Fruit fly (Drosophila melanogaster) whole organism, prepupa: Measurements from ENCODE around the gene BckdhA.

Experiments
- Blimp-1 ChIP-seq: fragments of 200-800 bp; sonication (Bioruptor generic); optimal IDR thresholded peaks from 3 replicates; lab custom pipeline; 2017; ENCODE audit warnings: missing biosample characterization, missing genetic modification characterization, mild to moderate bottlenecking, moderate library complexity, missing genetic modification reagents
- CG10631 ChIP-seq: fragments of 200-800 bp; sonication (Bioruptor generic); optimal IDR thresholded peaks from 2 replicates; lab custom pipeline; 2016; ENCODE audit warnings: missing biosample characterization, missing genetic modification characterization
- CG10669 ChIP-seq: fragments of 200-800 bp; sonication (Bioruptor generic); optimal IDR thresholded peaks from 3 replicates; lab custom pipeline; 2018; ENCODE audit warnings: missing biosample characterization, mild to moderate bottlenecking, missing genetic modification characterization, moderate library complexity
- CG11762 ChIP-seq: fragments of 200-800 bp; sonication (Bioruptor generic); optimal IDR thresholded peaks from 3 replicates; lab custom pipeline; 2016; ENCODE audit warnings: missing biosample characterization, missing genetic modification characterization; ENCODE audit not compliant: insufficient read depth
- CG11902 ChIP-seq: fragments of 200-800 bp; sonication (Bioruptor generic); optimal IDR thresholded peaks from 3 replicates; lab custom pipeline; 2016; ENCODE audit warnings: missing biosample characterization, missing genetic modification characterization
- CG1621 ChIP-seq: fragments of 200-800 bp; sonication (Bioruptor generic); optimal IDR thresholded peaks from 3 replicates; lab custom pipeline; 2018; ENCODE audit warnings: missing biosample characterization, mild to moderate bottlenecking, missing genetic modification characterization
- CG16779 ChIP-seq: fragments of 200-800 bp; sonication (Bioruptor generic); optimal IDR thresholded peaks from 3 replicates; lab custom pipeline; 2017; ENCODE audit warnings: missing biosample characterization, mild to moderate bottlenecking, missing genetic modification characterization
- CG31627 ChIP-seq: fragments of 200-800 bp; sonication (Bioruptor generic); optimal IDR thresholded peaks from 3 replicates; lab custom pipeline; 2016; ENCODE audit warnings: missing biosample characterization, missing genetic modification characterization
- CG32006 ChIP-seq: fragments of 200-800 bp; sonication (Bioruptor generic); optimal IDR thresholded peaks from 3 replicates; lab custom pipeline; 2017; ENCODE audit warnings: missing biosample characterization, mild to moderate bottlenecking, missing genetic modification characterization
- CG4318 ChIP-seq: fragments of 200-800 bp; sonication (Bioruptor generic); optimal IDR thresholded peaks from 3 replicates; lab custom pipeline; 2017; ENCODE audit warnings: missing biosample characterization, mild to moderate bottlenecking, missing genetic modification characterization
- CG6163 ChIP-seq: fragments of 200-800 bp; sonication (Bioruptor generic); IDR thresholded peaks from 3 replicates; pipeline ENCODE4 v1.3.6; 2022; ENCODE audit warnings: missing biosample characterization, missing genetic modification characterization
- CG6276 ChIP-seq: fragments of 200-800 bp; sonication (Bioruptor generic); optimal IDR thresholded peaks from 2 replicates; lab custom pipeline; 2017; ENCODE audit warnings: missing biosample characterization, mild to moderate bottlenecking, missing genetic modification characterization
- CG6808 ChIP-seq: fragments of 200-800 bp; sonication (Bioruptor generic); optimal IDR thresholded peaks from 3 replicates; lab custom pipeline; 2017; ENCODE audit warnings: missing biosample characterization, missing genetic modification characterization, mild to moderate bottlenecking, moderate library complexity, missing genetic modification reagents
- CG6854 ChIP-seq: fragments of 200-800 bp; sonication (Bioruptor generic); optimal IDR thresholded peaks from 2 replicates; lab custom pipeline; 2017; ENCODE audit warnings: missing biosample characterization, mild to moderate bottlenecking, missing genetic modification characterization
- CG7368 ChIP-seq: fragments of 200-800 bp; sonication (Bioruptor generic); optimal IDR thresholded peaks from 3 replicates; lab custom pipeline; 2016; ENCODE audit warnings: missing biosample characterization, missing genetic modification characterization
- CG8119 ChIP-seq: fragments of 200-800 bp; sonication (Bioruptor generic); IDR thresholded peaks from 3 replicates; pipeline ENCODE4 v1.3.6; 2022; ENCODE audit warnings: missing biosample characterization, missing genetic modification characterization
- CG8319 ChIP-seq: fragments of 200-800 bp; sonication (Bioruptor generic); optimal IDR thresholded peaks from 3 replicates; lab custom pipeline; 2016; ENCODE audit warnings: missing biosample characterization, missing genetic modification characterization
- CG9139 ChIP-seq: fragments of 200-800 bp; sonication (Bioruptor generic); optimal IDR thresholded peaks from 3 replicates; lab custom pipeline; 2017; ENCODE audit warnings: missing biosample characterization, mild to moderate bottlenecking, missing genetic modification characterization
- Eip75B ChIP-seq: fragments of 200-800 bp; sonication (Bioruptor generic); optimal IDR thresholded peaks from 3 replicates; lab custom pipeline; 2016; ENCODE audit warnings: missing biosample characterization, missing genetic modification characterization
- Eip78C ChIP-seq: fragments of 200-800 bp; sonication (Bioruptor generic); peaks from one replicate; lab custom pipeline; 2016; ENCODE audit warnings: missing biosample characterization, missing genetic modification characterization
- Ets21C ChIP-seq: fragments of 200-800 bp; sonication (Bioruptor generic); optimal IDR thresholded peaks from 3 replicates; lab custom pipeline; 2016; ENCODE audit warnings: missing biosample characterization, missing genetic modification characterization
- Ets96B ChIP-seq: fragments of 200-800 bp; optimal IDR thresholded peaks from 2 replicates; lab custom pipeline; 2019; ENCODE audit warnings: missing biosample characterization, mild to moderate bottlenecking, missing genetic modification characterization, moderate library complexity
- Gug ChIP-seq: fragments of 200-800 bp; sonication (Bioruptor generic); IDR thresholded peaks from 2 replicates; pipeline ENCODE4 v1.3.6; 2022; ENCODE audit warnings: missing biosample characterization, missing genetic modification characterization
- Hr39 ChIP-seq: fragments of 200-800 bp; sonication (Bioruptor generic); optimal IDR thresholded peaks from 2 replicates; lab custom pipeline; 2016; ENCODE audit warnings: missing biosample characterization, missing genetic modification characterization
- Hr4 ChIP-seq: fragments of 200-800 bp; sonication (Bioruptor generic); optimal IDR thresholded peaks from 3 replicates; lab custom pipeline; 2016; ENCODE audit warnings: missing biosample characterization, missing genetic modification characterization
- Met ChIP-seq: fragments of 200-800 bp; sonication (Bioruptor generic); optimal IDR thresholded peaks from 3 replicates; lab custom pipeline; 2016; ENCODE audit warnings: missing biosample characterization, missing genetic modification characterization
- OdsH ChIP-seq: fragments of 200-800 bp; sonication (Bioruptor generic); optimal IDR thresholded peaks from 3 replicates; lab custom pipeline; 2016; ENCODE audit warnings: missing biosample characterization, missing genetic modification characterization
- Smox ChIP-seq: fragments of 200-800 bp; sonication (Bioruptor generic); optimal IDR thresholded peaks from 3 replicates; lab custom pipeline; 2016; ENCODE audit warnings: missing biosample characterization, missing genetic modification characterization
- Sox15 ChIP-seq: fragments of 200-800 bp; sonication (Bioruptor generic); optimal IDR thresholded peaks from 3 replicates; lab custom pipeline; 2016; ENCODE audit warnings: missing biosample characterization, missing genetic modification characterization
- achi ChIP-seq: fragments of 200-800 bp; sonication (Bioruptor generic); optimal IDR thresholded peaks from 3 replicates; lab custom pipeline; 2016; ENCODE audit warnings: missing biosample characterization, missing genetic modification characterization
- acj6 ChIP-seq: fragments of 200-800 bp; sonication (Bioruptor generic); optimal IDR thresholded peaks from 3 replicates; lab custom pipeline; 2016; ENCODE audit warnings: missing biosample characterization, missing genetic modification characterization
- cyc ChIP-seq: fragments of 200-800 bp; sonication (Bioruptor generic); optimal IDR thresholded peaks from 3 replicates; lab custom pipeline; 2016; ENCODE audit warnings: missing biosample characterization, missing genetic modification characterization
- dsx ChIP-seq: fragments of 200-800 bp; optimal IDR thresholded peaks from 3 replicates; lab custom pipeline; 2019; ENCODE audit warnings: missing biosample characterization, mild to moderate bottlenecking, missing genetic modification characterization, moderate library complexity; ENCODE audit not compliant: poor library complexity, severe bottlenecking
- eg ChIP-seq: fragments of 200-800 bp; sonication (Bioruptor generic); IDR thresholded peaks from 3 replicates; pipeline ENCODE4 v1.3.6; 2022; ENCODE audit warnings: missing biosample characterization, missing genetic modification characterization
- fd59A ChIP-seq: fragments of 200-800 bp; sonication (Bioruptor generic); optimal IDR thresholded peaks from 2 replicates; lab custom pipeline; 2017; ENCODE audit warnings: missing biosample characterization, mild to moderate bottlenecking, missing genetic modification characterization, missing genetic modification reagents
- fd85E ChIP-seq: fragments of 200-800 bp; sonication (Bioruptor generic); optimal IDR thresholded peaks from 3 replicates; lab custom pipeline; 2016; ENCODE audit warnings: missing biosample characterization, missing genetic modification characterization
- fkh ChIP-seq: fragments of 200-800 bp; sonication (Bioruptor generic); optimal IDR thresholded peaks from 3 replicates; lab custom pipeline; 2017; ENCODE audit warnings: missing biosample characterization, mild to moderate bottlenecking, missing genetic modification characterization, moderate library complexity
- net ChIP-seq: fragments of 200-800 bp; sonication (Bioruptor generic); optimal IDR thresholded peaks from 3 replicates; lab custom pipeline; 2016; ENCODE audit warnings: missing biosample characterization, missing genetic modification characterization
- salr ChIP-seq, 2 experiments: fragments of 200-800 bp; sonication (Bioruptor generic); optimal IDR thresholded peaks; 3 replicates each; lab custom pipeline; 2016 to 2018; ENCODE audit warnings: missing biosample characterization in 2 of 2, missing genetic modification characterization in 2 of 2, mild to moderate bottlenecking in 1 of 2
- ss ChIP-seq, 2 experiments: fragments of 200-800 bp; sonication (Bioruptor generic); optimal IDR thresholded peaks; 2 replicates in 1 of 2; 3 replicates in 1 of 2; lab custom pipeline; 2017 to 2018; ENCODE audit warnings: mild to moderate bottlenecking in 2 of 2, missing biosample characterization in 2 of 2, missing genetic modification characterization in 2 of 2, moderate library complexity in 1 of 2
- svp ChIP-seq: fragments of 200-800 bp; sonication (Bioruptor generic); peaks from one replicate; lab custom pipeline; 2016; ENCODE audit warnings: missing biosample characterization, missing genetic modification characterization
- topi ChIP-seq: fragments of 200-800 bp; sonication (Bioruptor generic); optimal IDR thresholded peaks from 3 replicates; lab custom pipeline; 2016; ENCODE audit warnings: missing biosample characterization, missing genetic modification characterization
- vri ChIP-seq: fragments of 200-800 bp; sonication (Bioruptor generic); optimal IDR thresholded peaks from 3 replicates; lab custom pipeline; 2016; ENCODE audit warnings: missing biosample characterization, mild to moderate bottlenecking, missing genetic modification characterization

The BckdhA gene

DNA sequence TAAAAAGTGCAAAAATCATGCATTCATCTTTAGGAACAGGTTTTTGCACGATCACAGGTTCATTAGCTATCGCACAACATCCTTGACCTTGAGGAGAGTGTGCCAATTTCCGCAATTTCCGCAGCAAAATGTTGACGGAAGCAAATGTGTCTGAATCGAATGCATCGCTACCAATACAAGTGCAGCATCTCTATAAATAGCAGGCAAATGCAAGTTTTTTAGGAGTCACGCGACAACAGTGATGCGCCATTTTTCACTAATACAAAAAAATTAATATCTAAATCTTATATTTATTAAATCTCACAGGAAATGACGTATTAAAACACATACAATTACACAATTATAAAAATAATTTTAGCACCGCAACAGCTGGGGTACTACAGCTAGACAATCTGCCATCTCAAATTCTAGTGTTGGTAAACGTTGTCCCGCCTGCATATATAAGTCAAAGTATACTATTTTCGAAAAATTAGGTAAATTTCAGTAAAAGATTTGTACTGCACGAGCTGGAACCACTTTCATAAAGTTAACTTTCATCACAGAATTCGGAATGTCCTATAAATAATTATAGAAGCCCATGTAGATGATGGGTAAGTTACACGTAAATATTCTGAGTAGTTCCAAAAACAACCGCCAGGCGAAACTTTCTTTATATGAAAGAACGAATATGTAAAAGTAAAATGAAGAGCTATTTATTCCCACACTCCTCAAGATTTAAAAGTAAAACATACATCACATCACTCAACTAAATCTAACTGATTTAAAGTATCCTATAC, 18.4 kb downstream of the BckdhA start, which contains the start of gene CG9399 (continued):
- TF ChIP-seq CG16779 (tag; lab: Kevin White, UChicago): peak; percentile 88
- peak; percentile 96 for TF ChIP-seq Met (GFP tag; lab: Kevin White, UChicago)
- peak; percentile 97 for TF ChIP-seq achi (GFP tag; lab: Kevin White, UChicago)
- peak; percentile 97 for TF ChIP-seq Sox15 (GFP tag; lab: Kevin White, UChicago)
- peak; percentile 96 for TF ChIP-seq topi
- peak; percentile 97 for TF ChIP-seq CG8119 (GFP tag; lab: Robert Waterston, UW)
- TF ChIP-seq CG10631 (GFP tag; lab: Kevin White, UChicago): peak; percentile 99
- peak; percentile 98 for TF ChIP-seq acj6
- peak; percentile 93 for TF ChIP-seq CG11902 (GFP tag; lab: Kevin White, UChicago)
- TF ChIP-seq Eip78C (GFP tag; lab: Kevin White, UChicago): peak; percentile 99
- TF ChIP-seq Eip75B (GFP tag; lab: Kevin White, UChicago): peak; percentile 96
- peak; percentile 81 for TF ChIP-seq Blimp-1 (GFP tag; lab: Kevin White, UChicago)
- TF ChIP-seq Smox (GFP tag; lab: Kevin White, UChicago): peak; percentile 98
- peak; percentile 97 for TF ChIP-seq Gug (GFP tag; lab: Robert Waterston, UW)
- peak; percentile 95 for TF ChIP-seq dsx (GFP tag; lab: Kevin White, UChicago)
- peak; percentile 99 for TF ChIP-seq eg (GFP tag; lab: Robert Waterston, UW)
- peak; percentile 98 for TF ChIP-seq Hr4 (GFP tag; lab: Kevin White, UChicago)
- peak; percentile 95 for TF ChIP-seq CG8319 (GFP tag; lab: Kevin White, UChicago)
- TF ChIP-seq CG32006 (GFP tag; lab: Kevin White, UChicago): peak; percentile 98
- peak; percentile 96 for TF ChIP-seq CG6276 (GFP tag; lab: Kevin White, UChicago)
- TF ChIP-seq cyc (GFP tag; lab: Kevin White, UChicago): peak; percentile 96
- peak; percentile 96 to 97 for TF ChIP-seq ss (GFP tag; optimal IDR thresholded peaks at IDR 0.05; lab: Kevin White, UChicago)
- TF ChIP-seq Ets96B (tag; lab: Kevin White, UChicago): peak; percentile 98
- TF ChIP-seq CG11762 (GFP tag; lab: Kevin White, UChicago): peak; percentile 97
- peak; percentile 96 for TF ChIP-seq Hr39
- TF ChIP-seq salr (GFP tag; optimal IDR thresholded peaks at IDR 0.05; lab: Kevin White, UChicago): peak; percentile 95 to 98
- TF ChIP-seq CG6163: peak; percentile 99
- peak; percentile 99 for TF ChIP-seq OdsH (GFP tag; lab: Kevin White, UChicago)
- peak; percentile 91 for TF ChIP-seq CG6808
- peak; percentile 91 for TF ChIP-seq CG9139 (GFP tag; lab: Kevin White, UChicago)
- TF ChIP-seq fkh (GFP tag; lab: Kevin White, UChicago): peak; percentile 58
- peak; percentile 94 for TF ChIP-seq vri (GFP tag; lab: Kevin White, UChicago)
- TF ChIP-seq CG4318: peak; percentile 97
- peak; percentile 94 for TF ChIP-seq CG7368

DNA sequence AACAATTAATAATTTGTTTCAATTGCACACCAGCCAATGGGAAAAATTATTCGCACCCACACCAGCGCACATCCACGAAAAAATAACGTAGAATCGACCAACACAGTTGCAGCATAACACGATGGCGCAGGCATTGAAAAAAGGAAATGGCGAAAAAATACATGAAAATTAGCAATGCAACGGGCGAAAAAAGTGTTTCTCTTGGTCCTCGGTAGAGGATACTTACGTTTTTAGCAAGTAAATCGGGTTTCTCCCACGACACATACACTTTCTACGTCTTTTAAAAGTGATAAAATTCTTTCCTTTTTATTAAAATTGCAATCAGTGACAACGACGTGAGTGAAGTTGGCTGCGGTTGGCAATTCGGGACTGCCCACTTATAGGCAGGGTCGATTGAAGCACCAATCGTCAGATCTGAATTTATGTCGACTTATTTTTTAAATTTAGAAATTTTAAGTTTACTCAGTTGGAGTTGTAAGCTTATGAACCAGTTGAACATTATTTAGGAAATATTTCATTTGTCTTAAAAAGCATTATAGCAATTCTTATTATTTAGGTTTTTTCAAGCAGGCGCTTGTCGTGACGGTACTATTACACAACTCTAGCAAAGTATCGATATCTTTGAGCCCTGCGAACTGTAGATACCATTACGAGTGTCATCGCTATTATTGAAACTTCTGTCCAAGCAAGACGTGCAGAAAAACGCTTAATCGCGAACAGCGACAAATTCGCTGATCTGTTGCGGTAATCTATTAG, 22.0 kb downstream of the BckdhA start, which contains the start of the genes Kap-alpha3 and Son:
Gene Kap-alpha3 (minus strand): TSS at position 352 of the 756 bp plus-strand sequence.
Gene Son (plus strand): TSS at position 661 of the 756 bp plus-strand sequence.
- TF ChIP-seq CG31627 (GFP tag; lab: Kevin White, UChicago): peak; percentile 93
- TF ChIP-seq CG7368: peak; percentile 81
- TF ChIP-seq cyc (GFP tag; lab: Kevin White, UChicago): peak; percentile 91
- TF ChIP-seq CG10669 (GFP tag; lab: Kevin White, UChicago): peak; percentile 75
- peak; percentile 76 for TF ChIP-seq Sox15 (GFP tag; lab: Kevin White, UChicago)
- peak; percentile 65 for TF ChIP-seq dsx (GFP tag; lab: Kevin White, UChicago)
- peak; percentile 84 for TF ChIP-seq achi (GFP tag; lab: Kevin White, UChicago)
- TF ChIP-seq CG6854 (GFP tag; lab: Kevin White, UChicago): peak; percentile 92
- peak; percentile 69 for TF ChIP-seq fd59A
- peak; percentile 70 for TF ChIP-seq CG1621 (tag; lab: Kevin White, UChicago)
- peak; percentile 74 for TF ChIP-seq CG11902 (GFP tag; lab: Kevin White, UChicago)
- peak; percentile 81 for TF ChIP-seq fd85E (GFP tag; lab: Kevin White, UChicago)
- peak; percentile 84 for TF ChIP-seq eg (GFP tag; lab: Robert Waterston, UW)
- TF ChIP-seq Hr39: peak; percentile 91
- peak; percentile 84 for TF ChIP-seq Ets21C (GFP tag; lab: Kevin White, UChicago)
- TF ChIP-seq Hr4 (GFP tag; lab: Kevin White, UChicago): peak; percentile 78
- TF ChIP-seq CG10631 (GFP tag; lab: Kevin White, UChicago): peak; percentile 85
- TF ChIP-seq Smox (GFP tag; lab: Kevin White, UChicago): peak; percentile 84
- TF ChIP-seq CG4318: peak; percentile 53
- peak; percentile 78 for TF ChIP-seq CG16779 (tag; lab: Kevin White, UChicago)
- peak; percentile 83 for TF ChIP-seq net (GFP tag; lab: Kevin White, UChicago)
- peak; percentile 85 for TF ChIP-seq CG6163
- peak; percentile 94 for TF ChIP-seq Eip78C (GFP tag; lab: Kevin White, UChicago)
- TF ChIP-seq svp (GFP tag; lab: Kevin White, UChicago): no peak
- 0 out of 3 replicates have a peak, but pooled peaks have one; percentile 41 for TF ChIP-seq CG8119 (GFP tag; lab: Robert Waterston, UW)
- TF ChIP-seq fkh (GFP tag; lab: Kevin White, UChicago): peak; percentile 81
- TF ChIP-seq Met (GFP tag; lab: Kevin White, UChicago): peak; percentile 89
- TF ChIP-seq CG32006 (GFP tag; lab: Kevin White, UChicago): peak; percentile 79
